Worm (Caenorhabditis elegans) whole organism, L3 larva: ENCODE results near the gene nhr-249.

Source experiments
- ZK546.5 ChIP-seq: sonication (generic microtip); optimal IDR thresholded peaks from 2 replicates; lab custom pipeline; 2017; ENCODE audit warnings: missing biosample characterization, missing genetic modification characterization
- ama-1 ChIP-seq: fragments of 150-350 bp; optimal IDR thresholded peaks from 2 replicates; lab custom pipeline; 2018
- ceh-28 ChIP-seq: fragments of 150-350 bp; optimal IDR thresholded peaks from 2 replicates; lab custom pipeline; 2014; ENCODE audit warnings: missing biosample characterization, missing genetic modification reagents, missing genetic modification characterization
- elt-2 ChIP-seq: sonication (generic microtip); optimal IDR thresholded peaks from 2 replicates; lab custom pipeline; 2016; ENCODE audit warnings: missing genetic modification reagents, mild to moderate bottlenecking, missing genetic modification characterization, missing compliant biosample characterization
- fkh-10 ChIP-seq: sonication (generic microtip); optimal IDR thresholded peaks from 2 replicates; lab custom pipeline; 2017; ENCODE audit warnings: missing biosample characterization, missing genetic modification reagents, missing genetic modification characterization
- hmg-11 ChIP-seq: sonication (generic microtip); optimal IDR thresholded peaks from 2 replicates; lab custom pipeline; 2016; ENCODE audit warnings: missing genetic modification characterization, missing compliant biosample characterization
- jun-1 ChIP-seq: fragments of 150-350 bp; optimal IDR thresholded peaks from 2 replicates; lab custom pipeline; 2014; ENCODE audit warnings: missing biosample characterization, missing genetic modification reagents, missing genetic modification characterization
- nhr-11 ChIP-seq: fragments of 150-350 bp; optimal IDR thresholded peaks from 2 replicates; lab custom pipeline; 2014; ENCODE audit warnings: missing biosample characterization, missing genetic modification characterization
- nhr-25 ChIP-seq: sonication (generic microtip); optimal IDR thresholded peaks from 2 replicates; lab custom pipeline; 2017; ENCODE audit warnings: missing biosample characterization, missing genetic modification characterization
- nhr-77 ChIP-seq: fragments of 150-350 bp; optimal IDR thresholded peaks from 2 replicates; lab custom pipeline; 2014; ENCODE audit warnings: missing biosample characterization, missing genetic modification characterization
- unc-39 ChIP-seq: sonication (generic microtip); optimal IDR thresholded peaks from 4 replicates; lab custom pipeline; 2017; ENCODE audit warnings: missing biosample characterization, missing genetic modification characterization
- unc-62 ChIP-seq: fragments of 150-350 bp; sonication (generic microtip); optimal IDR thresholded peaks from 4 replicates; lab custom pipeline; 2014; ENCODE audit warnings: missing biosample characterization, missing genetic modification reagents, missing genetic modification characterization
- ztf-11 ChIP-seq: fragments of 150-350 bp; optimal IDR thresholded peaks from 2 replicates; lab custom pipeline; 2014; ENCODE audit warnings: missing biosample characterization, missing genetic modification characterization
- ztf-4 ChIP-seq: fragments of 150-350 bp; optimal IDR thresholded peaks from 2 replicates; lab custom pipeline; 2014; ENCODE audit warnings: missing biosample characterization, missing genetic modification characterization

ce11 chrIV:6970271-6970670 lies 2.1 kb downstream of the nhr-249 start, which contains the start of gene ZK381.8:
- no peak for TF ChIP-seq hmg-11 (tag; lab: Kevin White, UChicago)
- TF ChIP-seq nhr-11 (tag; lab: Kevin White, UChicago), result no peak
- TF ChIP-seq ceh-28 (tag; lab: Kevin White, UChicago), result no peak
- TF ChIP-seq nhr-25 (tag; lab: Kevin White, UChicago), result no peak
- no peak for TF ChIP-seq fkh-10 (GFP tag; lab: Kevin White, UChicago)
- no peak for TF ChIP-seq ama-1 (lab: Kevin White, UChicago)
- TF ChIP-seq elt-2 (tag; lab: Kevin White, UChicago), result no peak
- TF ChIP-seq jun-1, result no peak
- no peak for TF ChIP-seq nhr-77 (tag; lab: Kevin White, UChicago)
- no peak for TF ChIP-seq ZK546.5 (tag; lab: Kevin White, UChicago)
- no peak for TF ChIP-seq ztf-11 (tag; lab: Kevin White, UChicago)
- TF ChIP-seq unc-62, result no peak
- TF ChIP-seq unc-39 (tag; lab: Kevin White, UChicago), result no peak
- no peak for TF ChIP-seq ztf-4 (tag; lab: Kevin White, UChicago)
